Fruit fly (Drosophila melanogaster) whole organism, adult: ENCODE data around the gene RpS25.

ENCODE experiments used
- CG11617 ChIP-seq: fragments of 200-800 bp; sonication (Bioruptor generic); optimal IDR thresholded peaks from 2 replicates; lab custom pipeline; 2017; ENCODE audit warnings: mild to moderate bottlenecking, missing biosample characterization, missing genetic modification reagents, missing genetic modification characterization
- CG12768 ChIP-seq: fragments of 200-800 bp; sonication (Bioruptor generic); optimal IDR thresholded peaks from 2 replicates; lab custom pipeline; 2017; ENCODE audit warnings: missing biosample characterization, missing genetic modification characterization, mild to moderate bottlenecking, moderate library complexity, missing genetic modification reagents
- CG14711 ChIP-seq: fragments of 200-800 bp; sonication (Bioruptor generic); optimal IDR thresholded peaks from 2 replicates; lab custom pipeline; 2018; ENCODE audit warnings: missing biosample characterization, mild to moderate bottlenecking, missing genetic modification characterization, moderate library complexity
- CG1620 ChIP-seq: fragments of 200-800 bp; sonication (Bioruptor generic); optimal IDR thresholded peaks from 2 replicates; lab custom pipeline; 2016; ENCODE audit warnings: missing biosample characterization, missing genetic modification characterization
- CG33017 ChIP-seq: fragments of 200-800 bp; sonication (Bioruptor generic); optimal IDR thresholded peaks from 2 replicates; lab custom pipeline; 2018; ENCODE audit warnings: missing biosample characterization, mild to moderate bottlenecking, missing genetic modification characterization, moderate library complexity
- CG5204 ChIP-seq: fragments of 200-800 bp; sonication (Bioruptor generic); optimal IDR thresholded peaks from 2 replicates; lab custom pipeline; 2016; ENCODE audit warnings: missing biosample characterization, missing genetic modification characterization
- CG7045 ChIP-seq: fragments of 200-800 bp; sonication (Bioruptor generic); optimal IDR thresholded peaks from 2 replicates; lab custom pipeline; 2017; ENCODE audit warnings: missing biosample characterization, mild to moderate bottlenecking, missing genetic modification characterization
- CG7101 ChIP-seq: fragments of 200-800 bp; sonication (Bioruptor generic); optimal IDR thresholded peaks from 2 replicates; lab custom pipeline; 2018; ENCODE audit warnings: missing biosample characterization, mild to moderate bottlenecking, missing genetic modification characterization, moderate library complexity
- Clk ChIP-seq: fragments of 200-800 bp; sonication (Bioruptor generic); optimal IDR thresholded peaks from 2 replicates; lab custom pipeline; 2017; ENCODE audit warnings: missing biosample characterization, missing genetic modification characterization
- Crg-1 ChIP-seq: fragments of 200-800 bp; sonication (Bioruptor generic); optimal IDR thresholded peaks from 2 replicates; lab custom pipeline; 2016; ENCODE audit warnings: missing biosample characterization, missing genetic modification characterization
- Hr96 ChIP-seq: fragments of 200-800 bp; sonication (Bioruptor generic); optimal IDR thresholded peaks from 2 replicates; lab custom pipeline; 2016; ENCODE audit warnings: missing biosample characterization, missing genetic modification characterization
- Mnt ChIP-seq: fragments of 200-800 bp; sonication (Bioruptor generic); optimal IDR thresholded peaks from 2 replicates; lab custom pipeline; 2016; ENCODE audit warnings: missing biosample characterization, mild to moderate bottlenecking, missing genetic modification characterization
- bab1 ChIP-seq: fragments of 200-800 bp; sonication (Bioruptor generic); optimal IDR thresholded peaks from 3 replicates; lab custom pipeline; 2019; ENCODE audit warnings: missing biosample characterization, mild to moderate bottlenecking, missing genetic modification characterization, moderate library complexity
- cic ChIP-seq: fragments of 200-800 bp; sonication (Bioruptor generic); optimal IDR thresholded peaks from 2 replicates; lab custom pipeline; 2017; ENCODE audit warnings: missing biosample characterization, mild to moderate bottlenecking, missing genetic modification characterization, moderate library complexity
- cnc ChIP-seq, 2 experiments: fragments of >200 bp; optimal IDR thresholded peaks; 2 replicates each; lab custom pipeline; 2017
- kay ChIP-seq: fragments of 200-800 bp; sonication (Bioruptor generic); peaks from one replicate; lab custom pipeline; 2016; ENCODE audit warnings: missing biosample characterization, missing genetic modification characterization, borderline replicate concordance
- ovo ChIP-seq: fragments of 200-800 bp; sonication (Bioruptor generic); optimal IDR thresholded peaks from 2 replicates; lab custom pipeline; 2016; ENCODE audit warnings: missing biosample characterization, missing genetic modification characterization
- pad ChIP-seq: fragments of 200-800 bp; sonication (Bioruptor generic); optimal IDR thresholded peaks from 3 replicates; lab custom pipeline; 2017; ENCODE audit warnings: missing biosample characterization, missing genetic modification characterization, mild to moderate bottlenecking, moderate library complexity, missing genetic modification reagents
- tj ChIP-seq: fragments of 200-800 bp; sonication (Bioruptor generic); optimal IDR thresholded peaks from 3 replicates; lab custom pipeline; 2017; ENCODE audit warnings: missing biosample characterization, mild to moderate bottlenecking, missing genetic modification characterization, moderate library complexity
- toe ChIP-seq: fragments of 200-800 bp; sonication (Bioruptor generic); optimal IDR thresholded peaks from 2 replicates; lab custom pipeline; 2016; ENCODE audit warnings: missing biosample characterization, missing genetic modification characterization

Gene RpS25

DNA sequence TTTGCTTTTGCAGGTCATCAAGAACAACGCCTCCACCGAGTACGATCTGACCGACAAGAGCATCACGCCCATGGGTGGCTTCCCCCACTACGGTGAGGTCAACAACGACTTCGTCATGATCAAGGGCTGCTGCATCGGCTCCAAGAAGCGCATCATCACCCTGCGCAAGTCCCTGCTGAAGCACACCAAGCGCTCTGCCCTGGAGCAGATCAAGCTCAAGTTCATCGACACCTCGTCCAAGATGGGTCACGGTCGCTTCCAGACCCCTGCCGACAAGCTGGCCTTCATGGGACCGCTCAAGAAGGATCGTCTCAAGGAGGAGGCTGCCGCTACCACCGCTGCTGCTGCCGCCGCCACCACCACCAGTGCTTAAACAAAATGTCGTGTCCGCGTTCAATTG lies 8.4 kb upstream of the RpS25 start:
- TF ChIP-seq CG14711 (tag; lab: Kevin White, UChicago) (no peak), CG11617 (GFP tag; lab: Kevin White, UChicago) (no peak), Crg-1 (GFP tag; lab: Kevin White, UChicago) (no peak), CG1620 (GFP tag; lab: Kevin White, UChicago) (no peak), CG5204 (GFP tag; lab: Kevin White, UChicago) (no peak), kay (GFP tag; lab: Kevin White, UChicago) (no peak), CG7101 (tag; lab: Kevin White, UChicago) (no peak), cnc (optimal IDR thresholded peaks at IDR 0.05; lab: Kevin White, UChicago) (no peak), ovo (no peak), CG7045 (no peak), CG33017 (tag; lab: Kevin White, UChicago) (no peak), tj (GFP tag; lab: Kevin White, UChicago) (no peak), Hr96 (GFP tag; lab: Kevin White, UChicago) (no peak), toe (GFP tag; lab: Kevin White, UChicago) (no peak), bab1 (GFP tag; lab: Kevin White, UChicago) (no peak), Mnt (GFP tag; lab: Kevin White, UChicago) (no peak), cic (no peak)

- no peak for TF ChIP-seq CG14711 (tag; lab: Kevin White, UChicago)
- TF ChIP-seq toe (GFP tag; lab: Kevin White, UChicago) = no peak
- peak; percentile 3 for TF ChIP-seq Mnt (GFP tag; lab: Kevin White, UChicago)
These were observed 6.5 kb upstream of the RpS25 start for dm6 chr3R:11222587-11222986.

DNA sequence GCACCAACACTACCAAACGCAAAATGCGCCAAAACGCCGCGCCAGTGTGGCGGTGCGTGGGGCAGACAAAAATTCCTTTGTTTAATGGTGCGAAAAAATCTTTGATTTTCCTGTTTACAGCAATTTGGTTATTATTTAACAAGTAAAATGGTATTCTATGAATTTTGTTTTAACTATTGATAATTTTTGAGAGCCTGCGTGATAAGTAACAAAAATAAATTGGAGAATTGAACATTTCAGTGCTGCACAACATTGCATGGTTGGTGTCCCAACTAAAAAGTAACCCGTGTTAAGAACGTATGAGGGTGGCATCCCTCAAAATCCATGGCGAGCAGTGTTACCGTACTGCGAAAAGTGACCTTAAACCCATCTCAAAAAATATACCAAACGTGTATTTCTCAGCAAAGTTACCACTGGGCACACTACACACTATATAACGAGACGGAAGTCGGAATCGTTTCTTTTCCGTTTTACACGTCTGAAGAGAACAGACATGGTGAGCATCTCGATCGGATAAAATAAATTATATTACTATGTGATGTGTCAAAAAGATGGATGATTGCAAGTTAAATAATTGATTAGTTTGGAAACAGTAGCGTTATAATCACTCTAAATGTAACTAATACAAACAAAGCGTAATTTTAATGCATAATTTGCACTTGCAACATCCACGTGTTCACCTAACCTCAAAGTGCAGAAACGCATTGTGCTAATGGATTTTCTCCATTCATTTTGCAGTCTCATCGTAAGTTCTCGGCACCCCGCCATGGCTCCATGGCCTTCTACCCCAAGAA lies 5.5 kb upstream of the RpS25 start, which contains the start of the genes CG6693 and RpL3:
Gene CG6693 (minus strand): TSS at position 203 of the 794 bp plus-strand sequence.
Gene RpL3 (plus strand): TSS at position 458 of the 794 bp plus-strand sequence.
- peak; percentile 73 for TF ChIP-seq CG1620 (GFP tag; lab: Kevin White, UChicago)
- TF ChIP-seq Crg-1 (GFP tag; lab: Kevin White, UChicago) = peak; percentile 78
- peak; percentile 68 for TF ChIP-seq toe (GFP tag; lab: Kevin White, UChicago)
- peak; percentile 69 for TF ChIP-seq CG7045
- TF ChIP-seq kay (GFP tag; lab: Kevin White, UChicago) = no peak
- no peak for TF ChIP-seq CG5204 (GFP tag; lab: Kevin White, UChicago)
- peak; percentile 91 for TF ChIP-seq CG7101 (tag; lab: Kevin White, UChicago)
- TF ChIP-seq CG12768 = peak; percentile 85
- TF ChIP-seq cic = peak; percentile 75
- peak; percentile 97 for TF ChIP-seq Mnt (GFP tag; lab: Kevin White, UChicago)
- TF ChIP-seq tj (GFP tag; lab: Kevin White, UChicago) = peak; percentile 56
- TF ChIP-seq CG14711 (tag; lab: Kevin White, UChicago) = peak; percentile 57
- TF ChIP-seq Clk (GFP tag; lab: Kevin White, UChicago) = peak; percentile 54
- peak; percentile 39 for TF ChIP-seq ovo
- TF ChIP-seq bab1 (GFP tag; lab: Kevin White, UChicago) = peak; percentile 87
- peak; percentile 81 for TF ChIP-seq Hr96 (GFP tag; lab: Kevin White, UChicago)
- peak; percentile 84 for TF ChIP-seq CG11617 (GFP tag; lab: Kevin White, UChicago)
- TF ChIP-seq CG33017 (tag; lab: Kevin White, UChicago) = peak; percentile 90
- peak; percentile 73 for TF ChIP-seq pad (GFP tag; lab: Kevin White, UChicago)
- peak in 1 of 2 experiments; percentile 46 for TF ChIP-seq cnc (optimal IDR thresholded peaks at IDR 0.05; lab: Kevin White, UChicago)

DNA sequence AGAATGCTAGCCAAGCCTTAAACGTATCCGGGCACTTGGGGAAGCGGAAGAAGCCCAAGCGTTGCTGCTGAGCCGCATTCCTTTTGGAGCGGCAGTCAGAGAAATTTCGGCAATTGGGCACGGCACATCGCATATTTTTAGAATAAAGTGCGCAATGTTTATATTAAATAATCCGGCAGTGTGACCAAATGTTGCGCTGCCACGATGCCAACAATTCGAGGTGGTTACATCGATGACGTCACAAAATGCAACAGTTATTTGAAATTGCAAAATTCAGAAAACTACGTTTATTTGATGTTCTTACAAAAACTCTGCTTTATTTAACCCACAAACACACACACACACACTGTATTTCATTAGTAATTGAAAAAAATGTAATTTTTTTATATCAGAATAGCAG lies 3.8 kb upstream of the RpS25 start, which contains the start of gene CG6689:
Gene CG6689 (minus strand): TSS at position 182 of the 400 bp plus-strand sequence.
- TF ChIP-seq kay (GFP tag; lab: Kevin White, UChicago) (no peak), Mnt (GFP tag; lab: Kevin White, UChicago) (peak; percentile 13), CG11617 (GFP tag; lab: Kevin White, UChicago) (peak; percentile 6)

DNA sequence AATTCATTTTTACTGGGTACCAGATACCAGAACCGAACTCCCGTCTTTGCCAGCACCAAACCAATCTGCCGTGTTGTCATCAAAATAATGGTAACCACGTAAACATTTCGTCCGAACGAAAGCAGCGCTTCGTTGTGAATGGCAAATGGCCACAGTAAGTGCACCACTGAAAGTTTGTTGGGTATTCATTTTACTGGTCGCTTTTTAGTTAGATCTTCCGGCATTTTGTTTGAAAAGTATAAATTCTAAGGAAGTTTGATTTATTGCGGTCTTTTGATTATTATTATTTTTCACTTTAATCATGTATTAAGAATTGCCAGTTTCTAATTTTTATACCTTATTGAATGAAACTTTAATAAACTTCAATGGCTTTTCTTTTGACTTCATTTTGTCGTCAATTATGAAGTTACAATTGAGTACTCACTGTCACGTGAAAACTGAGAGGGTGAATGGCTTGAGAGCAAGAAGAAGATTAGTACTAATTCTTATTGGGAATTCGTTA lies 1.6 kb downstream of the RpS25 start, which contains the start of gene ZnT86D:
Gene ZnT86D (minus strand): TSS at position 91 of the 502 bp plus-strand sequence.
- TF ChIP-seq pad (GFP tag; lab: Kevin White, UChicago) (peak; percentile 70), tj (GFP tag; lab: Kevin White, UChicago) (peak; percentile 54), Clk (GFP tag; lab: Kevin White, UChicago) (peak; percentile 47), CG7101 (tag; lab: Kevin White, UChicago) (peak; percentile 86), Crg-1 (GFP tag; lab: Kevin White, UChicago) (peak; percentile 34), CG1620 (GFP tag; lab: Kevin White, UChicago) (peak; percentile 68), kay (GFP tag; lab: Kevin White, UChicago) (no peak), CG14711 (tag; lab: Kevin White, UChicago) (peak; percentile 75), CG5204 (GFP tag; lab: Kevin White, UChicago) (peak; percentile 80), CG33017 (tag; lab: Kevin White, UChicago) (peak; percentile 86), bab1 (GFP tag; lab: Kevin White, UChicago) (peak; percentile 75), CG11617 (GFP tag; lab: Kevin White, UChicago) (peak; percentile 82), CG7045 (peak; percentile 72), Mnt (GFP tag; lab: Kevin White, UChicago) (peak; percentile 83), toe (GFP tag; lab: Kevin White, UChicago) (peak; percentile 70), ovo (peak; percentile 27), cnc (optimal IDR thresholded peaks at IDR 0.05; lab: Kevin White, UChicago) (no peak), cic (peak; percentile 68), Hr96 (GFP tag; lab: Kevin White, UChicago) (peak; percentile 74), CG12768 (peak; percentile 78)
